Fruit fly (Drosophila melanogaster): Measurements from ENCODE around the gene CG14257.
A peak's percentile ranks its signal among the peaks of the same experiment; 100 is the strongest.

Gene CG14257

dm6 chr3R:27069810-27070625, 5.7 kb upstream of the CG14257 start, which contains the start of gene spz (continued):
- TF ChIP-seq hkb (optimal IDR thresholded peaks at IDR 0.05) (no peak), hkb (GFP tag; IDR thresholded peaks at IDR 0.05) (0 out of 2 replicates have a peak, but pooled peaks have one; percentile 18), ttk (GFP tag; IDR thresholded peaks at IDR 0.05) (peak; percentile 25; the same call in 1 of the 2 replicates), pita (GFP tag; optimal IDR thresholded peaks at IDR 0.05) (no peak), Ptx1 (GFP tag; IDR thresholded peaks at IDR 0.05) (peak; percentile 40; the same call in 1 of the 2 replicates), unpg (GFP tag; optimal IDR thresholded peaks at IDR 0.05) (peak; percentile 46), Bgb (GFP tag; IDR thresholded peaks at IDR 0.05; ENCODE audit: partially characterized antibody) (peak; percentile 25; the same call in 1 of the 2 replicates), CG14050 (GFP tag; IDR thresholded peaks at IDR 0.05) (no peak), CG16815 (GFP tag; optimal IDR thresholded peaks at IDR 0.05) (no peak), Awh (GFP tag; IDR thresholded peaks at IDR 0.05) (peak; percentile 72), Hsf (GFP tag; optimal IDR thresholded peaks at IDR 0.05) (peak; percentile 24), CG7839 (tag; optimal IDR thresholded peaks at IDR 0.05) (peak; percentile 37), HLH3B (GFP tag; IDR thresholded peaks at IDR 0.05) (peak; percentile 14; the same call in 1 of the 2 replicates), nom (GFP tag; optimal IDR thresholded peaks at IDR 0.05) (peak; percentile 2), CG13894 (tag; optimal IDR thresholded peaks at IDR 0.05) (peak; percentile 73), sens (GFP tag) (peak; percentile 46), Xbp1 (GFP tag; optimal IDR thresholded peaks at IDR 0.05) (peak; percentile 32), lab (GFP tag; optimal IDR thresholded peaks at IDR 0.05) (peak; percentile 28), CG30020 (tag; optimal IDR thresholded peaks at IDR 0.05) (no peak), corto (GFP tag; optimal IDR thresholded peaks at IDR 0.05) (no peak), CG8478 (optimal IDR thresholded peaks at IDR 0.05) (peak; percentile 74), CG10321 (GFP tag; IDR thresholded peaks at IDR 0.05) (peak; percentile 85), ftz-f1 (GFP tag; optimal IDR thresholded peaks at IDR 0.05) (peak; percentile 60), crp (GFP tag; optimal IDR thresholded peaks at IDR 0.05) (peak in 1 of 2 experiments; percentile 40), row (GFP tag; IDR thresholded peaks at IDR 0.05) (peak; percentile 46; the same call in 1 of the 3 replicates), tna (GFP tag; IDR thresholded peaks at IDR 0.05; ENCODE audit: partially characterized antibody) (no peak), nmo (GFP tag; optimal IDR thresholded peaks at IDR 0.05) (peak; percentile 7), repo (GFP tag; optimal IDR thresholded peaks at IDR 0.05) (peak; percentile 14), CG16813 (GFP tag; IDR thresholded peaks at IDR 0.05; ENCODE audit: partially characterized antibody) (no peak), CG17359 (tag; optimal IDR thresholded peaks at IDR 0.05) (peak; percentile 50), sc (optimal IDR thresholded peaks at IDR 0.05) (no peak), sc (GFP tag; optimal IDR thresholded peaks at IDR 0.05) (no peak), unc-4 (GFP tag; IDR thresholded peaks at IDR 0.05; ENCODE audit: partially characterized antibody) (0 out of 2 replicates have a peak, but pooled peaks have one; percentile 26), ara (GFP tag; IDR thresholded peaks at IDR 0.05) (no peak), CG15073 (GFP tag; optimal IDR thresholded peaks at IDR 0.05) (no peak), Jarid2 (GFP tag; optimal IDR thresholded peaks at IDR 0.05) (peak; percentile 78), Doc3 (GFP tag; IDR thresholded peaks at IDR 0.05; ENCODE audit: partially characterized antibody) (0 out of 3 replicates have a peak, but pooled peaks have one; percentile 28), mirr (GFP tag; optimal IDR thresholded peaks at IDR 0.05) (no peak), pho (GFP tag; optimal IDR thresholded peaks at IDR 0.05) (peak; percentile 12), ham (GFP tag; IDR thresholded peaks at IDR 0.05) (no peak), CG31224 (GFP tag; IDR thresholded peaks at IDR 0.05) (no peak), grau (tag; optimal IDR thresholded peaks at IDR 0.05) (peak; percentile 18), Trl (optimal IDR thresholded peaks at IDR 0.05) (peak; percentile 45 to 69), Trl (GFP tag; optimal IDR thresholded peaks at IDR 0.05) (no peak), Drgx (GFP tag; IDR thresholded peaks at IDR 0.05) (peak; percentile 30; the same call in 1 of the 2 replicates), CG10543 (GFP tag; optimal IDR thresholded peaks at IDR 0.05) (peak; percentile 73), Blimp-1 (GFP tag; optimal IDR thresholded peaks at IDR 0.05) (peak; percentile 81), CG1603 (tag; optimal IDR thresholded peaks at IDR 0.05) (peak; percentile 50), crol (GFP tag; IDR thresholded peaks at IDR 0.05) (peak; percentile 95)

Measured in whole organism, embryonic.